Worm (Caenorhabditis elegans) whole organism, L1 larva: ENCODE measurements around the gene hsd-2.

Source experiments
- C04F5.9 ChIP-seq: sonication (generic microtip); optimal IDR thresholded peaks from 2 replicates; lab custom pipeline; 2016; ENCODE audit warnings: missing genetic modification characterization, missing compliant biosample characterization
- C16A3.4 ChIP-seq: fragments of 150-350 bp; optimal IDR thresholded peaks from 2 replicates; lab custom pipeline; 2014; ENCODE audit warnings: missing biosample characterization, missing genetic modification characterization
- F16B12.6 ChIP-seq: fragments of 150-350 bp; optimal IDR thresholded peaks from 2 replicates; lab custom pipeline; 2014; ENCODE audit warnings: missing biosample characterization, missing genetic modification characterization
- Y116A8C.19 ChIP-seq: sonication (generic microtip); optimal IDR thresholded peaks from 2 replicates; lab custom pipeline; 2016; ENCODE audit warnings: missing compliant biosample characterization, missing genetic modification characterization, borderline replicate concordance
- blmp-1 ChIP-seq: fragments of 150-350 bp; optimal IDR thresholded peaks from 2 replicates; lab custom pipeline; 2014; ENCODE audit warnings: missing biosample characterization, missing genetic modification characterization
- ceh-8 ChIP-seq: fragments of 200-800 bp; sonication (Bioruptor generic); optimal IDR thresholded peaks from 2 replicates; lab custom pipeline; 2018; ENCODE audit warnings: mild to moderate bottlenecking, missing genetic modification characterization, moderate library complexity, missing compliant biosample characterization
- ceh-82 ChIP-seq, 3 experiments: fragments of 150-350 bp in 1 of 3; sonication (generic microtip) in 2 of 3; optimal IDR thresholded peaks; 2 replicates each; lab custom pipeline; 2014 to 2017; ENCODE audit warnings: missing biosample characterization in 3 of 3, missing genetic modification characterization in 3 of 3
- ceh-88 ChIP-seq: fragments of 200-800 bp; sonication (Bioruptor generic); IDR thresholded peaks from 2 replicates; pipeline ENCODE4 v1.3.6; 2022; ENCODE audit warnings: missing genetic modification characterization, missing compliant biosample characterization
- ceh-90 ChIP-seq: sonication (generic microtip); optimal IDR thresholded peaks from 2 replicates; lab custom pipeline; 2016; ENCODE audit warnings: missing genetic modification characterization, missing compliant biosample characterization
- ces-1 ChIP-seq: fragments of 150-350 bp; optimal IDR thresholded peaks from 2 replicates; lab custom pipeline; 2014; ENCODE audit warnings: missing biosample characterization, missing genetic modification reagents, missing genetic modification characterization
- dpl-1 ChIP-seq, 3 experiments: fragments of 150-350 bp in 2 of 3; sonication (generic microtip) in 1 of 3; optimal IDR thresholded peaks; 2 replicates each; lab custom pipeline; 2014 to 2017; ENCODE audit warnings: missing biosample characterization in 3 of 3, missing genetic modification characterization in 3 of 3, missing genetic modification reagents in 3 of 3
- egl-27 ChIP-seq, 2 experiments: fragments of 150-350 bp in 1 of 2; sonication (generic microtip); optimal IDR thresholded peaks; 3 replicates each; lab custom pipeline; 2017 to 2018; ENCODE audit warnings: missing biosample characterization in 2 of 2, missing genetic modification characterization in 2 of 2, missing genetic modification reagents in 2 of 2
- elt-3 ChIP-seq, 6 experiments: fragments of 150-350 bp in 1 of 6; sonication (generic microtip); optimal IDR thresholded peaks; 2 replicates each; lab custom pipeline; 2017 to 2018; ENCODE audit warnings: missing biosample characterization in 6 of 6, missing genetic modification characterization in 6 of 6, inconsistent platforms in 1 of 6
- ets-5 ChIP-seq: fragments of 200-800 bp; sonication (Bioruptor generic); IDR thresholded peaks from 2 replicates; pipeline ENCODE4 v1.3.6; 2022; ENCODE audit warnings: missing genetic modification characterization, missing compliant biosample characterization
- fkh-10 ChIP-seq: sonication (generic microtip); optimal IDR thresholded peaks from 2 replicates; lab custom pipeline; 2017; ENCODE audit warnings: missing biosample characterization, missing genetic modification reagents, missing genetic modification characterization
- fkh-4 ChIP-seq: sonication (generic microtip); optimal IDR thresholded peaks from 2 replicates; lab custom pipeline; 2016; ENCODE audit warnings: missing compliant biosample characterization, missing genetic modification characterization, borderline replicate concordance
- fos-1 ChIP-seq: fragments of 150-350 bp; optimal IDR thresholded peaks from 2 replicates; lab custom pipeline; 2014; ENCODE audit warnings: missing biosample characterization, missing genetic modification characterization
- hlh-17 ChIP-seq: fragments of 200-800 bp; sonication (Bioruptor generic); optimal IDR thresholded peaks from 2 replicates; lab custom pipeline; 2018; ENCODE audit warnings: missing genetic modification characterization, mild to moderate bottlenecking, missing compliant biosample characterization, moderate library complexity, borderline replicate concordance
- hpl-2 ChIP-seq: fragments of 150-350 bp; optimal IDR thresholded peaks from 2 replicates; lab custom pipeline; 2014; ENCODE audit warnings: missing biosample characterization, missing genetic modification reagents, missing genetic modification characterization
- irx-1 ChIP-seq: sonication (generic microtip); optimal IDR thresholded peaks from 2 replicates; lab custom pipeline; 2016; ENCODE audit warnings: missing genetic modification characterization, missing compliant biosample characterization
- isw-1 ChIP-seq: fragments of 200-800 bp; sonication (Bioruptor generic); IDR thresholded peaks from 2 replicates; pipeline ENCODE4 v1.3.6; 2022; ENCODE audit warnings: missing genetic modification characterization, missing compliant biosample characterization
- lin-14 ChIP-seq: fragments of 200-800 bp; sonication (Bioruptor generic); optimal IDR thresholded peaks from 2 replicates; lab custom pipeline; 2018; ENCODE audit warnings: mild to moderate bottlenecking, missing genetic modification characterization, moderate library complexity, missing compliant biosample characterization
- lin-39 ChIP-seq: fragments of 150-350 bp; optimal IDR thresholded peaks from 2 replicates; lab custom pipeline; 2014; ENCODE audit warnings: missing biosample characterization, missing genetic modification reagents, missing genetic modification characterization
- lir-3 ChIP-seq: sonication (generic microtip); optimal IDR thresholded peaks from 2 replicates; lab custom pipeline; 2016; ENCODE audit warnings: mild to moderate bottlenecking, missing genetic modification characterization, moderate library complexity, missing compliant biosample characterization; ENCODE audit not compliant: poor library complexity
- lsy-2 ChIP-seq, 2 experiments: fragments of 150-350 bp; optimal IDR thresholded peaks; 2 replicates each; lab custom pipeline; 2014; ENCODE audit warnings: missing biosample characterization in 2 of 2, missing genetic modification characterization in 2 of 2
- mab-9 ChIP-seq: fragments of 200-800 bp; sonication (Bioruptor generic); IDR thresholded peaks from 2 replicates; pipeline ENCODE4 v1.3.6; 2022; ENCODE audit warnings: missing genetic modification reagents, missing genetic modification characterization, missing compliant biosample characterization
- mef-2 ChIP-seq: fragments of 150-350 bp; optimal IDR thresholded peaks from 2 replicates; lab custom pipeline; 2014; ENCODE audit warnings: missing biosample characterization, missing genetic modification characterization
- nhr-11 ChIP-seq: fragments of 150-350 bp; optimal IDR thresholded peaks from 2 replicates; lab custom pipeline; 2014; ENCODE audit warnings: missing biosample characterization, missing genetic modification characterization
- nhr-12 ChIP-seq: sonication (generic microtip); optimal IDR thresholded peaks from 2 replicates; lab custom pipeline; 2017; ENCODE audit warnings: missing biosample characterization, missing genetic modification characterization
- nhr-237 ChIP-seq: fragments of 150-350 bp; optimal IDR thresholded peaks from 2 replicates; lab custom pipeline; 2014; ENCODE audit warnings: missing biosample characterization, missing genetic modification characterization
- nhr-47 ChIP-seq: sonication (generic microtip); optimal IDR thresholded peaks from 2 replicates; lab custom pipeline; 2016; ENCODE audit warnings: mild to moderate bottlenecking, missing genetic modification characterization, moderate library complexity, missing compliant biosample characterization
- nhr-71 ChIP-seq: sonication (generic microtip); optimal IDR thresholded peaks from 2 replicates; lab custom pipeline; 2016; ENCODE audit warnings: mild to moderate bottlenecking, missing genetic modification characterization, moderate library complexity, missing compliant biosample characterization
- nhr-76 ChIP-seq: sonication (generic microtip); optimal IDR thresholded peaks from 2 replicates; lab custom pipeline; 2017; ENCODE audit warnings: missing biosample characterization, missing genetic modification characterization
- nhr-84 ChIP-seq: sonication (generic microtip); optimal IDR thresholded peaks from 2 replicates; lab custom pipeline; 2017; ENCODE audit warnings: missing biosample characterization, missing genetic modification characterization
- nhr-85 ChIP-seq: sonication (generic microtip); peaks from one replicate; lab custom pipeline; 2016; ENCODE audit warnings: missing genetic modification characterization, inconsistent platforms, missing compliant biosample characterization
- nhr-90 ChIP-seq: sonication (generic microtip); optimal IDR thresholded peaks from 2 replicates; lab custom pipeline; 2016; ENCODE audit warnings: mild to moderate bottlenecking, missing genetic modification characterization, missing compliant biosample characterization; ENCODE audit not compliant: poor library complexity
- pag-3 ChIP-seq: sonication (generic microtip); optimal IDR thresholded peaks from 2 replicates; lab custom pipeline; 2017; ENCODE audit warnings: missing genetic modification characterization, mild to moderate bottlenecking, missing compliant biosample characterization, antibody characterized with exemption, borderline replicate concordance; ENCODE audit not compliant: insufficient read depth
- pax-3 ChIP-seq: fragments of 200-800 bp; sonication (Bioruptor generic); optimal IDR thresholded peaks from 2 replicates; lab custom pipeline; 2018; ENCODE audit warnings: mild to moderate bottlenecking, missing genetic modification characterization, moderate library complexity, missing compliant biosample characterization
- pqm-1 ChIP-seq: sonication (generic microtip); optimal IDR thresholded peaks from 3 replicates; lab custom pipeline; 2017; ENCODE audit warnings: missing biosample characterization, missing genetic modification characterization
- snu-23 ChIP-seq: sonication (generic microtip); optimal IDR thresholded peaks from 2 replicates; lab custom pipeline; 2016; ENCODE audit warnings: missing genetic modification characterization, missing compliant biosample characterization
- sptf-1 ChIP-seq: fragments of 150-350 bp; optimal IDR thresholded peaks from 2 replicates; lab custom pipeline; 2014; ENCODE audit warnings: missing biosample characterization, missing genetic modification characterization
- tbx-2 ChIP-seq: sonication (generic microtip); optimal IDR thresholded peaks from 2 replicates; lab custom pipeline; 2016; ENCODE audit warnings: missing genetic modification characterization, missing compliant biosample characterization
- tlp-1 ChIP-seq: fragments of 150-350 bp; optimal IDR thresholded peaks from 2 replicates; lab custom pipeline; 2014; ENCODE audit warnings: missing biosample characterization, missing genetic modification characterization
- unc-130 ChIP-seq: fragments of 150-350 bp; optimal IDR thresholded peaks from 2 replicates; lab custom pipeline; 2017; ENCODE audit warnings: missing biosample characterization, missing genetic modification characterization, inconsistent platforms
- unc-30 ChIP-seq: sonication (generic microtip); optimal IDR thresholded peaks from 2 replicates; lab custom pipeline; 2017; ENCODE audit warnings: missing biosample characterization, missing genetic modification characterization
- unc-62 ChIP-seq: fragments of 150-350 bp; optimal IDR thresholded peaks from 2 replicates; lab custom pipeline; 2014; ENCODE audit warnings: missing biosample characterization, missing genetic modification reagents, missing genetic modification characterization
- unc-86 ChIP-seq: sonication (generic microtip); optimal IDR thresholded peaks from 2 replicates; lab custom pipeline; 2016; ENCODE audit warnings: missing genetic modification characterization, missing compliant biosample characterization
- vab-15 ChIP-seq: sonication (generic microtip); optimal IDR thresholded peaks from 2 replicates; lab custom pipeline; 2017; ENCODE audit warnings: missing genotype, mild to moderate bottlenecking, missing genetic modification characterization, missing compliant biosample characterization
- xbp-1 ChIP-seq: sonication (generic microtip); optimal IDR thresholded peaks from 2 replicates; lab custom pipeline; 2016; ENCODE audit warnings: missing genetic modification characterization, missing compliant biosample characterization
- zag-1 ChIP-seq: fragments of 150-350 bp; optimal IDR thresholded peaks from 2 replicates; lab custom pipeline; 2014; ENCODE audit warnings: missing biosample characterization, missing genetic modification characterization
- zip-4 ChIP-seq: fragments of 200-800 bp; sonication (Bioruptor generic); optimal IDR thresholded peaks from 2 replicates; lab custom pipeline; 2018; ENCODE audit warnings: mild to moderate bottlenecking, missing genetic modification characterization, moderate library complexity, missing compliant biosample characterization

hsd-2 gene

DNA sequence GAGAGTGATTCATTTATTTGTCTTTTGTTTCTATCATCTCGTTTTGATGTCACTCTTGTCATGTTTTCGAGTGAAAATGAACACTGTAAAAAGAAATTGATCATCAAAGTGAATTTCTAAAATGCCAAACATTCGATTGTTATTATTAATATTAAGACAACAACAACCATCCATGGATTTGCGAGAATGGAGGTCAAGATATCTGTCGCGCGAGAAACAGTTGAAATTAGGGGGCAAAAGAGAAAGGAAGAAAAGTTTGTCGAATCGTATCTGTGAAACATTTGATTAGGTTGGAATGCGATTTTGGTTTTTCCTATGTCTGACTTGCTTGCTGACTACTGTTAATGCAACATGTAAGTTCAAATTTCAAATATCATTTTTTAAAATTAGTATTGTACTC, 16.0 kb downstream of the hsd-2 start, which contains the start of gene ZC449.2:
ZC449.2 (plus strand) TSS at position 290 of the 400 bp plus-strand sequence.
- no peak for TF ChIP-seq hlh-17
- TF ChIP-seq blmp-1 (tag; lab: Kevin White, UChicago): peak; percentile 85

DNA sequence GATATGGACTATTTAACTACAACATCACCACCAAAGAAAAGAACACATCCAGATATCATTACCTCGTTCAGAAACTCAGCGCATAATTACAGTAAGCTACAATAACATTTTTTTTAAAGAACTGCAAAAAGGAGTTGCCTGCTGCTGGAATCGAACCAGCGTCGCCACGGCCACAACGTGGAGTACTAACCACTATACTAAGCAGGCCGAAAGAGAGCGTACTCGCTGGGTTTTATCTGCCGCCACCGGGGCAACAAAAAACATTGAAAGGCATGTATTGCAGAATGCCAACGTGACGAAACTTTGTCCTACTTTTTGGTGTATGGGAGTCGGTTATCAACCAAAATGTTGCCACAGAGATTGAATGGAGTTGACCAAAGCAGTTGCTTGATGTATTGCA, 17.6 kb downstream of the hsd-2 start:
- no peak for TF ChIP-seq pqm-1
- TF ChIP-seq lin-39 (tag; lab: Kevin White, UChicago): no peak
- peak; percentile 66 for TF ChIP-seq C16A3.4 (tag; lab: Kevin White, UChicago)
- no peak for TF ChIP-seq isw-1 (GFP tag; lab: Robert Waterston, UW)
- TF ChIP-seq nhr-12 (tag; lab: Kevin White, UChicago): no peak
- TF ChIP-seq ceh-82 (tag; optimal IDR thresholded peaks at IDR 0.05; lab: Kevin White, UChicago): peak; percentile 39 to 53 (median 44)
- TF ChIP-seq unc-130 (tag; lab: Kevin White, UChicago): peak; percentile 38
- TF ChIP-seq unc-30 (tag; lab: Kevin White, UChicago): no peak
- no peak for TF ChIP-seq nhr-237 (tag; lab: Kevin White, UChicago)
- peak; percentile 67 for TF ChIP-seq nhr-47 (tag; lab: Kevin White, UChicago)
- no peak for TF ChIP-seq sptf-1
- no peak for TF ChIP-seq ceh-88 (GFP tag; lab: Robert Waterston, UW)
- no peak for TF ChIP-seq nhr-90 (tag; lab: Kevin White, UChicago)
- no peak for TF ChIP-seq ets-5 (GFP tag; lab: Robert Waterston, UW)
- no peak for TF ChIP-seq zag-1 (tag; lab: Kevin White, UChicago)
- peak; percentile 19 to 53 for TF ChIP-seq lsy-2 (tag; optimal IDR thresholded peaks at IDR 0.05; lab: Kevin White, UChicago)
- TF ChIP-seq nhr-11 (tag; lab: Kevin White, UChicago): no peak
- peak; percentile 69 for TF ChIP-seq nhr-85 (tag; lab: Kevin White, UChicago)
- no peak for TF ChIP-seq fkh-4 (tag; lab: Kevin White, UChicago)
- TF ChIP-seq unc-86 (tag; lab: Kevin White, UChicago): no peak
- peak; percentile 68 for TF ChIP-seq nhr-71 (tag; lab: Kevin White, UChicago)
- no peak for TF ChIP-seq vab-15 (tag; lab: Kevin White, UChicago)
- no peak for TF ChIP-seq ces-1 (GFP tag; lab: Kevin White, UChicago)
- TF ChIP-seq fos-1 (tag; lab: Kevin White, UChicago): no peak
- no peak for TF ChIP-seq unc-62 (GFP tag; lab: Kevin White, UChicago)
- TF ChIP-seq dpl-1 (GFP tag; optimal IDR thresholded peaks at IDR 0.05; lab: Kevin White, UChicago): peak in 1 of 3 experiments; percentile 22
- TF ChIP-seq nhr-76 (tag; lab: Kevin White, UChicago): no peak
- peak; percentile 83 for TF ChIP-seq snu-23
- TF ChIP-seq tlp-1 (tag; lab: Kevin White, UChicago): no peak
- TF ChIP-seq ceh-90 (tag; lab: Kevin White, UChicago): no peak
- TF ChIP-seq fkh-10 (GFP tag; lab: Kevin White, UChicago): no peak
- TF ChIP-seq hpl-2 (GFP tag; lab: Kevin White, UChicago): no peak
- peak; percentile 63 for TF ChIP-seq xbp-1 (tag; lab: Kevin White, UChicago)
- peak; percentile 23 for TF ChIP-seq zip-4
- TF ChIP-seq pag-3 (tag; lab: Kevin White, UChicago): no peak
- TF ChIP-seq mab-9 (GFP tag; lab: Robert Waterston, UW): no peak
- no peak for TF ChIP-seq pax-3 (tag; lab: Kevin White, UChicago)
- no peak for TF ChIP-seq mef-2
- no peak for TF ChIP-seq egl-27 (tag; optimal IDR thresholded peaks at IDR 0.05; lab: Kevin White, UChicago)
- TF ChIP-seq hlh-17: no peak
- peak; percentile 58 for TF ChIP-seq lin-14 (GFP tag; lab: Kevin White, UChicago)
- no peak for TF ChIP-seq C04F5.9 (tag; lab: Kevin White, UChicago)
- no peak for TF ChIP-seq irx-1 (tag; lab: Kevin White, UChicago)
- peak; percentile 54 for TF ChIP-seq tbx-2 (tag; lab: Kevin White, UChicago)
- no peak for TF ChIP-seq Y116A8C.19 (tag; lab: Kevin White, UChicago)
- TF ChIP-seq F16B12.6 (tag; lab: Kevin White, UChicago): no peak
- peak; percentile 6 for TF ChIP-seq lir-3
- TF ChIP-seq elt-3 (tag; optimal IDR thresholded peaks at IDR 0.05; lab: Kevin White, UChicago): no peak
- no peak for TF ChIP-seq nhr-84 (tag; lab: Kevin White, UChicago)
- no peak for TF ChIP-seq ceh-8 (GFP tag; lab: Kevin White, UChicago)
